Fruit fly (Drosophila melanogaster): ENCODE results near the gene Srp9.

The Srp9 gene

dm6 chr3L:7935933-7936494, at the start of gene Srp9, which contains the start of gene syd:
Srp9 (plus strand) TSS chr3L:7936373.
syd (minus strand) TSS chr3L:7936120.
- TF ChIP-seq CG14711 (tag; optimal IDR thresholded peaks at IDR 0.05) (peak; percentile 1), CG1620 (GFP tag; optimal IDR thresholded peaks at IDR 0.05) (no peak), CG11617 (GFP tag; optimal IDR thresholded peaks at IDR 0.05) (no peak), Mnt (GFP tag; optimal IDR thresholded peaks at IDR 0.05) (peak; percentile 13)

dm6 chr3L:7889976-7890375, 46.2 kb upstream of the Srp9 start:
- TF ChIP-seq Crg-1 (GFP tag; optimal IDR thresholded peaks at IDR 0.05), result no peak
- TF ChIP-seq tj (GFP tag; optimal IDR thresholded peaks at IDR 0.05), result no peak
- TF ChIP-seq CG14711 (tag; optimal IDR thresholded peaks at IDR 0.05), result no peak
- no peak for TF ChIP-seq ovo (GFP tag; optimal IDR thresholded peaks at IDR 0.05)

- TF ChIP-seq CG1620 (GFP tag; optimal IDR thresholded peaks at IDR 0.05), result no peak
These were observed 45.6 kb upstream of the Srp9 start for dm6 chr3L:7890567-7890966.

- TF ChIP-seq Crg-1 (GFP tag; optimal IDR thresholded peaks at IDR 0.05), result no peak
- TF ChIP-seq pad (GFP tag; optimal IDR thresholded peaks at IDR 0.05), result no peak
- TF ChIP-seq Hr96 (GFP tag; optimal IDR thresholded peaks at IDR 0.05), result no peak
- TF ChIP-seq CG7045 (GFP tag; optimal IDR thresholded peaks at IDR 0.05), result no peak
- TF ChIP-seq tj (GFP tag; optimal IDR thresholded peaks at IDR 0.05), result no peak
- no peak for TF ChIP-seq CG14711 (tag; optimal IDR thresholded peaks at IDR 0.05)
- TF ChIP-seq kay (GFP tag; ENCODE audit: borderline replicate concordance), result no peak
These were observed 42.3 kb upstream of the Srp9 start for dm6 chr3L:7893840-7894239.

- TF ChIP-seq CG1620 (GFP tag; optimal IDR thresholded peaks at IDR 0.05), result no peak
- no peak for TF ChIP-seq pad (GFP tag; optimal IDR thresholded peaks at IDR 0.05)
- TF ChIP-seq ovo (GFP tag; optimal IDR thresholded peaks at IDR 0.05), result no peak
- TF ChIP-seq Clk (GFP tag; optimal IDR thresholded peaks at IDR 0.05), result no peak
- TF ChIP-seq bab1 (GFP tag; optimal IDR thresholded peaks at IDR 0.05), result no peak
- no peak for TF ChIP-seq tj (GFP tag; optimal IDR thresholded peaks at IDR 0.05)
- no peak for TF ChIP-seq Hr96 (GFP tag; optimal IDR thresholded peaks at IDR 0.05)
- TF ChIP-seq CG11617 (GFP tag; optimal IDR thresholded peaks at IDR 0.05), result no peak
- no peak for TF ChIP-seq cnc (optimal IDR thresholded peaks at IDR 0.05)
- no peak for TF ChIP-seq CG7045 (GFP tag; optimal IDR thresholded peaks at IDR 0.05)
- TF ChIP-seq Crg-1 (GFP tag; optimal IDR thresholded peaks at IDR 0.05), result no peak
- TF ChIP-seq CG14711 (tag; optimal IDR thresholded peaks at IDR 0.05), result no peak
- TF ChIP-seq CG12768 (GFP tag; optimal IDR thresholded peaks at IDR 0.05), result no peak
- no peak for TF ChIP-seq CG33017 (tag; optimal IDR thresholded peaks at IDR 0.05)
- no peak for TF ChIP-seq kay (GFP tag; ENCODE audit: borderline replicate concordance)
- TF ChIP-seq cic (GFP tag; optimal IDR thresholded peaks at IDR 0.05), result no peak
- no peak for TF ChIP-seq CG7101 (tag; optimal IDR thresholded peaks at IDR 0.05)
- TF ChIP-seq toe (GFP tag; optimal IDR thresholded peaks at IDR 0.05), result no peak
- TF ChIP-seq Mnt (GFP tag; optimal IDR thresholded peaks at IDR 0.05), result no peak
These were observed 41.6 kb upstream of the Srp9 start, which contains the start of gene eIF4E5 for dm6 chr3L:7894580-7894979. eIF4E5 (plus strand) TSS chr3L:7894880.

DNA sequence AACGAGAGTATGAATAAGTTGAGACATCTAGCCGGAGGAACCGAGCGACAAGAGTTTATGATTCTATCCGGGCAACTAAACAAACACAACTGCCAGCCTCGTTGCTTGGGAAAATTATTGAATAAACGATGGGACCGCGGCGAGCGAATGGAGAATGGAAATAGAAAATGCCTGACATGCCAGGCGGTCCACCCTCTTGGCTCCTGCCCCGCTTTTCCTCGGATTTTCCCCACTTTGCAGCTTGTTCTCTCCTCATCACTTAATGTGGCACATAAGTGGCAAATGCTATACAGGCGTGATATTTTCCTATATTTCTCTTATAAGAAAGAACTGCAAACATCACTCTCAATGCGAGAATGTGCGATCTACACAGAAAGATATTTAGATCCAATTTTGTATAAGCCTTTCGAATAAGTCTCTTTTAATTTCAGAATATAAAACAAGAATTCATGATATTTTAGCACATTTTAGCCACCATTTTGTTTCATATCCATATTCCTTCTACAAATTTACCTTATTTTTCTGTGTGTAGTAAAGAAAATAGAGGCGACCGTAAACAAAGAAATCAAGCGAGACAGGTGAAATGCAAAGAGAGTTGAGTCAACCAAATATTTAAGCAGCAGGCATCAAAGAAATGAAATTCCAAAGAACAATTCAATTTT, 32.6 kb upstream of the Srp9 start:
- peak; percentile 26 for TF ChIP-seq CG33017 (tag; optimal IDR thresholded peaks at IDR 0.05)
- no peak for TF ChIP-seq CG5204 (GFP tag; optimal IDR thresholded peaks at IDR 0.05)
- TF ChIP-seq CG11617 (GFP tag; optimal IDR thresholded peaks at IDR 0.05), result peak; percentile 30
- no peak for TF ChIP-seq ovo (GFP tag; optimal IDR thresholded peaks at IDR 0.05)
- peak; percentile 34 for TF ChIP-seq CG1620 (GFP tag; optimal IDR thresholded peaks at IDR 0.05)
- TF ChIP-seq tj (GFP tag; optimal IDR thresholded peaks at IDR 0.05), result no peak
- peak; percentile 8 for TF ChIP-seq pad (GFP tag; optimal IDR thresholded peaks at IDR 0.05)
- TF ChIP-seq CG14711 (tag; optimal IDR thresholded peaks at IDR 0.05), result peak; percentile 66
- no peak for TF ChIP-seq Clk (GFP tag; optimal IDR thresholded peaks at IDR 0.05)
- TF ChIP-seq toe (GFP tag; optimal IDR thresholded peaks at IDR 0.05), result no peak
- no peak for TF ChIP-seq CG12768 (GFP tag; optimal IDR thresholded peaks at IDR 0.05)
- no peak for TF ChIP-seq Hr96 (GFP tag; optimal IDR thresholded peaks at IDR 0.05)
- no peak for TF ChIP-seq cic (GFP tag; optimal IDR thresholded peaks at IDR 0.05)
- no peak for TF ChIP-seq cnc (optimal IDR thresholded peaks at IDR 0.05)
- peak; percentile 82 for TF ChIP-seq bab1 (GFP tag; optimal IDR thresholded peaks at IDR 0.05)
- no peak for TF ChIP-seq CG7045 (GFP tag; optimal IDR thresholded peaks at IDR 0.05)
- no peak for TF ChIP-seq kay (GFP tag; ENCODE audit: borderline replicate concordance)
- peak; percentile 52 for TF ChIP-seq CG7101 (tag; optimal IDR thresholded peaks at IDR 0.05)
- TF ChIP-seq Mnt (GFP tag; optimal IDR thresholded peaks at IDR 0.05), result no peak
- TF ChIP-seq Crg-1 (GFP tag; optimal IDR thresholded peaks at IDR 0.05), result no peak

- peak; percentile 78 for TF ChIP-seq kay (GFP tag; ENCODE audit: borderline replicate concordance)
- TF ChIP-seq CG7101 (tag; optimal IDR thresholded peaks at IDR 0.05), result no peak
These were observed 31.6 kb upstream of the Srp9 start for dm6 chr3L:7904560-7904959.

Measured in whole organism, adult.